Worm (Caenorhabditis elegans) whole organism, midembryonic: Measurements from ENCODE around the gene C16D9.4.

Experiments
- T22C8.4 ChIP-seq: fragments of 200-800 bp; sonication (Bioruptor generic); IDR thresholded peaks from 2 replicates; pipeline ENCODE4 v1.3.6; 2022; ENCODE audit warnings: missing genetic modification characterization, missing compliant biosample characterization
- cog-1 ChIP-seq: sonication (generic microtip); optimal IDR thresholded peaks from 2 replicates; lab custom pipeline; 2016; ENCODE audit warnings: missing genetic modification characterization, missing compliant biosample characterization
- flt-1 ChIP-seq: fragments of 200-800 bp; sonication (Bioruptor generic); IDR thresholded peaks from 2 replicates; pipeline ENCODE4 v1.3.6; 2022; ENCODE audit warnings: missing genetic modification characterization, missing compliant biosample characterization
- klf-2 ChIP-seq: fragments of 200-800 bp; sonication (Bioruptor generic); conservative IDR thresholded peaks from 2 replicates; pipeline ENCODE4 v1.3.6; 2022; ENCODE audit warnings: missing genetic modification reagents, missing genetic modification characterization, missing compliant biosample characterization
- med-1 ChIP-seq: sonication (generic microtip); optimal IDR thresholded peaks from 2 replicates; lab custom pipeline; 2017; ENCODE audit warnings: missing genetic modification characterization, mild to moderate bottlenecking, missing compliant biosample characterization, antibody characterized with exemption, missing genetic modification reagents; ENCODE audit not compliant: insufficient read depth
- ref-1 ChIP-seq: fragments of 200-800 bp; sonication (Bioruptor generic); conservative IDR thresholded peaks from 2 replicates; pipeline ENCODE4 v1.3.6; 2022; ENCODE audit warnings: missing genetic modification reagents, missing genetic modification characterization, missing compliant biosample characterization
- tab-1 ChIP-seq: fragments of 200-800 bp; sonication (Bioruptor generic); IDR thresholded peaks from 2 replicates; pipeline ENCODE4 v1.3.6; 2022; ENCODE audit warnings: missing genetic modification characterization, missing compliant biosample characterization
- ztf-23 ChIP-seq: fragments of 200-800 bp; sonication (Bioruptor generic); IDR thresholded peaks from 2 replicates; pipeline ENCODE4 v1.3.6; 2022; ENCODE audit warnings: missing genetic modification reagents, missing genetic modification characterization, missing compliant biosample characterization
- ztf-29 ChIP-seq: fragments of 200-800 bp; sonication (Bioruptor generic); IDR thresholded peaks from 2 replicates; pipeline ENCODE4 v1.3.6; 2022; ENCODE audit warnings: missing genetic modification reagents, missing genetic modification characterization, missing compliant biosample characterization

C16D9.4 gene

ce11 chrV:8242798-8243197, at the start of gene C16D9.4:
Gene C16D9.4 (minus strand): TSS chrV:8242898.
- TF ChIP-seq tab-1 (GFP tag; lab: Robert Waterston, UW), result no peak
- TF ChIP-seq ztf-29 (GFP tag; lab: Robert Waterston, UW), result no peak
- no peak for TF ChIP-seq T22C8.4 (GFP tag; lab: Robert Waterston, UW)

- TF ChIP-seq T22C8.4 (GFP tag; lab: Robert Waterston, UW), result no peak
- TF ChIP-seq med-1 (GFP tag; lab: Kevin White, UChicago), result no peak
- no peak for TF ChIP-seq ztf-29 (GFP tag; lab: Robert Waterston, UW)
- TF ChIP-seq cog-1 (tag; lab: Kevin White, UChicago), result no peak
- TF ChIP-seq tab-1 (GFP tag; lab: Robert Waterston, UW), result no peak
- TF ChIP-seq klf-2 (GFP tag; lab: Robert Waterston, UW), result no peak
- TF ChIP-seq flt-1 (GFP tag; lab: Robert Waterston, UW), result no peak
- no peak for TF ChIP-seq ztf-23
- no peak for TF ChIP-seq ref-1 (GFP tag; lab: Robert Waterston, UW)
Measured at ce11 chrV:8291764-8292163, 49.1 kb upstream of the C16D9.4 start, which contains the start of gene srg-33. Gene srg-33 (plus strand): TSS chrV:8292064.

ce11 chrV:8288125-8288806, 45.6 kb upstream of the C16D9.4 start:
- TF ChIP-seq klf-2 (GFP tag; lab: Robert Waterston, UW) (no peak), cog-1 (tag; lab: Kevin White, UChicago) (no peak), ref-1 (GFP tag; lab: Robert Waterston, UW) (no peak), ztf-23 (no peak), T22C8.4 (GFP tag; lab: Robert Waterston, UW) (no peak)

DNA sequence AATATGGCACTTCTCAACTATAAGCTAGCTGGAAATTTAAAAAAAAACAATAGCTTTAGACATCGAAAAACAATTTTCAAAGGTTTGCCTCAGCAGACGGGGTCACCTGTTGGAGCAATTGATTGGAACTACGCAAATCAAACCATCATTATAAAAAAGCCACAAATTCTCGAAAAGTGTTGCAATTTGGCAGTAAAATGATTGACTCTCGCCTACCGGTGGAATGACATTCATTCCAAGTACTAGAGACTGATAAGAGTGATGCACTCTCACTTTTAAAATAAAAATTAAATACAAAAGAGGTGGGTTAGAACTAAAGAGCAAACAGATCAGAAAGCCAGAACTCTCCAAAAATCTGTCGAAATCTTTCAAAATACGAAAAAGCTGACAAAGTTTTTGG, 42.8 kb upstream of the C16D9.4 start:
- TF ChIP-seq cog-1 (tag; lab: Kevin White, UChicago) (no peak), ref-1 (GFP tag; lab: Robert Waterston, UW) (no peak), flt-1 (GFP tag; lab: Robert Waterston, UW) (no peak), med-1 (GFP tag; lab: Kevin White, UChicago) (no peak), ztf-23 (no peak)

DNA sequence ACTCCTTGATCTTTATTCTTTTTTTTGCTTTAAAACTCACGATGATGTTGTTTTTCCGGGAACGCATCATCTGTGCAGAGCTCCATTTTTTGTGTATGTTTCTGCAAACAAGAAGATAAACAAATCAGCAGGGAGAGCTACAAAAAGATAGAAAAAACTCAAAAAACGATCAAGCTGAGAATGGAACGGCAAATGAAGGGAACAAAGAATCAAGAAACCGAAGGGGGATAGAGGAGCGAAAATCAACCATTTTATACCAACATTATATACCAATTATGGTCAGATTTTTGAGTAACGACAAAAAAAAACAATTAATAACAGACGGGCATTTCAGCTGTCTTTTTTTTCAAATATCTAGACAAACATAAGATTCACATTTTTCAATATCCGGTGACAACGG, 42.1 kb upstream of the C16D9.4 start, which contains the start of gene slc-17.5:
slc-17.5 (minus strand) TSS at position 101 of the 400 bp plus-strand sequence.
- no peak for TF ChIP-seq med-1 (GFP tag; lab: Kevin White, UChicago)
- TF ChIP-seq cog-1 (tag; lab: Kevin White, UChicago), result no peak
- no peak for TF ChIP-seq ztf-29 (GFP tag; lab: Robert Waterston, UW)
- no peak for TF ChIP-seq T22C8.4 (GFP tag; lab: Robert Waterston, UW)
- TF ChIP-seq ref-1 (GFP tag; lab: Robert Waterston, UW), result no peak
- TF ChIP-seq ztf-23, result no peak
- TF ChIP-seq klf-2 (GFP tag; lab: Robert Waterston, UW), result no peak
- TF ChIP-seq tab-1 (GFP tag; lab: Robert Waterston, UW), result no peak
- TF ChIP-seq flt-1 (GFP tag; lab: Robert Waterston, UW), result no peak

DNA sequence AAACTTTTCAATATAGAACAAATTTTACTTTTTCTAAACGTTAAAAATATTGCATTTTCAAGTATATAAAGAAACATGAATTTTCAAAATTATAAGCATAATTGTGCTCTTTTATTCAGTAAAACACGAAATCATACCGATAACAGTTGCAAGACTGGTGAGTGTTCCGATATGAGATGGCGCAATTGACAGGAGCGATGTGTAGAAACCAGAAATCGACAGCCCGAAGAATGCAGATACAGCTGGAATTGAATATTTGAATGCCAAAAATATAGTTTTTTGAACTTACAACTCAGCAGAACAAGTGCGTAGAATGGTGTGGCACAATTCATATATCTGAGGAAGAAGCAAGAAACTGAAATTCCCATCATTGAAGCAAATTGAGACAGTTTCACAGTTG, 40.2 kb upstream of the C16D9.4 start:
- TF ChIP-seq klf-2 (GFP tag; lab: Robert Waterston, UW) (no peak), tab-1 (GFP tag; lab: Robert Waterston, UW) (no peak), ztf-23 (no peak), T22C8.4 (GFP tag; lab: Robert Waterston, UW) (no peak), med-1 (GFP tag; lab: Kevin White, UChicago) (no peak), ztf-29 (GFP tag; lab: Robert Waterston, UW) (no peak), flt-1 (GFP tag; lab: Robert Waterston, UW) (no peak), ref-1 (GFP tag; lab: Robert Waterston, UW) (no peak), cog-1 (tag; lab: Kevin White, UChicago) (no peak)

- TF ChIP-seq tab-1 (GFP tag; lab: Robert Waterston, UW), result no peak
- TF ChIP-seq cog-1 (tag; lab: Kevin White, UChicago), result no peak
- no peak for TF ChIP-seq ref-1 (GFP tag; lab: Robert Waterston, UW)
- no peak for TF ChIP-seq ztf-23
- no peak for TF ChIP-seq flt-1 (GFP tag; lab: Robert Waterston, UW)
- no peak for TF ChIP-seq klf-2 (GFP tag; lab: Robert Waterston, UW)
- TF ChIP-seq med-1 (GFP tag; lab: Kevin White, UChicago), result no peak
- TF ChIP-seq ztf-29 (GFP tag; lab: Robert Waterston, UW), result no peak
- TF ChIP-seq T22C8.4 (GFP tag; lab: Robert Waterston, UW), result no peak
Measured at ce11 chrV:8281646-8282045, 38.9 kb upstream of the C16D9.4 start.

DNA sequence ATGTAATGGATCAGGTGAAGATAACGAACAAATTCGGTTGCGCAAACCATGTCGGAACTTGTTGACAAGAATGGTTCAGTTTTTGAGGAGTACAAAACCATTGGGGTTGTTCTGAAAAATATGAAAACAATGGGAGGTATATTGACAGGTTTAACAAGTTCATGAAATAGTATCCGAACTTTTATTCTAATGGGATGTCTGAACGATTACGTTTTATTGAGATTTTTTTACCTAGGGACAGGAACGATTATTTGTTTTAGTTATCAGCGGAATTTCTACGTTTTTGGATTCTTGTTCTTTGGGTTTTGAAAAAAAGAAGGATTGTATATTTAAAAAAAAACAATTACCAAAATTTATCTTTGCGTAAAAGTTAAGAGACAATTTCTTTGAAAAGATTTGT, 38.1 kb upstream of the C16D9.4 start, which contains the start of gene str-135:
str-135 (minus strand) TSS at position 101 of the 400 bp plus-strand sequence.
- TF ChIP-seq ztf-23 (no peak), ztf-29 (GFP tag; lab: Robert Waterston, UW) (no peak), tab-1 (GFP tag; lab: Robert Waterston, UW) (no peak), T22C8.4 (GFP tag; lab: Robert Waterston, UW) (no peak), cog-1 (tag; lab: Kevin White, UChicago) (no peak), klf-2 (GFP tag; lab: Robert Waterston, UW) (no peak), ref-1 (GFP tag; lab: Robert Waterston, UW) (no peak), flt-1 (GFP tag; lab: Robert Waterston, UW) (no peak), med-1 (GFP tag; lab: Kevin White, UChicago) (no peak)

- TF ChIP-seq med-1 (GFP tag; lab: Kevin White, UChicago), result no peak
- TF ChIP-seq flt-1 (GFP tag; lab: Robert Waterston, UW), result no peak
- no peak for TF ChIP-seq T22C8.4 (GFP tag; lab: Robert Waterston, UW)
- no peak for TF ChIP-seq tab-1 (GFP tag; lab: Robert Waterston, UW)
- TF ChIP-seq ztf-23, result no peak
- no peak for TF ChIP-seq ref-1 (GFP tag; lab: Robert Waterston, UW)
- TF ChIP-seq ztf-29 (GFP tag; lab: Robert Waterston, UW), result no peak
- no peak for TF ChIP-seq klf-2 (GFP tag; lab: Robert Waterston, UW)
- no peak for TF ChIP-seq cog-1 (tag; lab: Kevin White, UChicago)
Measured at ce11 chrV:8278830-8279229, 36.1 kb upstream of the C16D9.4 start, which contains the start of gene str-136. Gene str-136 (minus strand): TSS chrV:8278930.
